Fruit fly (Drosophila melanogaster): ENCODE measurements around the gene CG43057.

CG43057 gene

DNA sequence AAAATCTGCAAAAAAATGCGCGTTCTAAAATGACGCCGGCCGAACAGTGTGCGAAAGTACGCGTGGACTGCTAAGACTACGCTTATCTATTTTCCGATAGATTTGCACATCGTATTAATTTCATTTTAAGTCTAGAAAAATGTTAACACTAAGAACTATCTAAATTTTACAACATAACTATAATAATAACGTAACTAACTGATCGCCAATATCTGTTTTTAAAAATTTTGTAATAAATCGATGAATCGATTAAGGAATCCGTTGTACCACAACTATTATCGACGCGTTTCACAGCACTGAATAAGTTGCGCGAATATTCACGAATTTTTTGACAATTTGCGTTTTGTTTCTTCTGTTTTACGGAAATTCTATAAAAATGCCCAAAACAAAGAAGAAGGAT lies 32.7 kb downstream of the CG43057 start, which contains the start of gene Ssb-c31a (continued):
- peak; percentile 58 for TF ChIP-seq Mad (GFP tag; optimal IDR thresholded peaks at IDR 0.05)
- peak; percentile 13 for TF ChIP-seq CG17186 (GFP tag; optimal IDR thresholded peaks at IDR 0.05)
- no peak for TF ChIP-seq gcm2 (GFP tag; optimal IDR thresholded peaks at IDR 0.05)

DNA sequence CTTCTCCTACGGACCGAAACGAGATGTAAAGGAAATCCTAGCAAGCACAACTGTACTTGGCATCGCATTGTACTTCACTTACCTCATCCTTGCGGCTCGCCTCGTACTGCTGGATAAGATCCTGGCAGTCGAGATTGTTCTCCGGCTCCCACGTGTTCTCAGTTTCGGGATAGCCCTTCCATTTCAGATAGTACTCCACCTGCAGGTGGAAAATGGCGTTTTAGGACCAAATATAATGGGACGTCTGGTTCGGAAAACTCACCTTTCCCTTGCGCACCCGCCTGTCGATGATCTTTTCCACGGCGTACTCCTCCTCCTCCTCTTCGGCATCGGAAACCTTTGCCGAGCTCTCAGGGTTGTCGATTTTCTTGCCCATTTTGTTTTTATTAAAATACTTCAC lies 33.3 kb downstream of the CG43057 start:
- 0 out of 2 replicates have a peak, but pooled peaks have one; percentile 2 for TF ChIP-seq Nf-YA (GFP tag; IDR thresholded peaks at IDR 0.05)
- TF ChIP-seq pita (GFP tag; optimal IDR thresholded peaks at IDR 0.05) = no peak
- TF ChIP-seq zfh1 (GFP tag; IDR thresholded peaks at IDR 0.05) = 0 out of 3 replicates have a peak, but pooled peaks have one; percentile 11
- TF ChIP-seq CTCF (GFP tag; optimal IDR thresholded peaks at IDR 0.05) = peak; percentile 66
- TF ChIP-seq D (optimal IDR thresholded peaks at IDR 0.05) = peak; percentile 19
- TF ChIP-seq D (GFP tag; optimal IDR thresholded peaks at IDR 0.05) = no peak
- TF ChIP-seq CG18599 (GFP tag; optimal IDR thresholded peaks at IDR 0.05) = no peak

DNA sequence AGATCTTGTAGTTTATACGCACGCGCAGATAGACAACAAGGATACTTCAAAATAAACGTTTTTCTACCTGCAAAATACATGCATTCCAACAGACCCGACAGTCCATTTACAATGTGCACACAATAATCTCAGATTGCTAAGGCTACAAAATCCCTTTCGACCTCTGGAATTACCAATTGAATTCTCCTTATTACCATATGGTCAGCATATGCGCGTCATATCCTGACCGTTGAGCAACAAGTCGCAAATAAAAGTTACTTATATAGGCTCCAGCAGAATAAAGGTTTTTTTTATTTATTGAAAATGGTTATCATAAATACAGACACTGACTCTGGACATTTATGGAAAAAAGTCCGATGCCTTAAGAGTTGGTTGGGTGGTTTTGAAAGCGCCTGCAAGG lies 34.4 kb downstream of the CG43057 start:
- TF ChIP-seq CG12942 (GFP tag; optimal IDR thresholded peaks at IDR 0.05) (no peak), CG15479 (GFP tag; optimal IDR thresholded peaks at IDR 0.05) (peak; percentile 21), twi (tag; optimal IDR thresholded peaks at IDR 0.05) (peak; percentile 95)

DNA sequence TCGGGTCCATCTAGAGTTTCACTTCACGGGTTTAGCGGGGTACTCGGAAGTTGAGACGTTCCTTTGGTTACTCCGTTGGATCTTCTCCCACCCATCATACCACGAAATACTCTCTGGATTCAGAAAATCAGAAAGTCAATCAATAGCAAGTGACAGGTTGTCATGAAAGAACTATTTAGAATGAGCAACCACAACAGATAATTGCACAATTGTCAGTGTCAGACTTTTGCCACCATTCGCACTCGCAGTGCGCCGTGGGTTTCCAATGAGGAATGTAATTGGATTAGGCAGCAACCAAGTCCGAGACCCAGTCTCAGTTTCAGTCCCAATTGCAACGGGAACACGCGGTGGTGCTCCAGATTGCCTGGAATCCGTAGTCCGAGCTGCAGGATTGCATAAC lies 37.9 kb downstream of the CG43057 start, which contains the start of gene CG8419:
CG8419 (plus strand) TSS at position 301 of the 400 bp plus-strand sequence.
- TF ChIP-seq CG16863 (GFP tag; optimal IDR thresholded peaks at IDR 0.05) (no peak), CG1024 (GFP tag; IDR thresholded peaks at IDR 0.05) (no peak), NfI (GFP tag; optimal IDR thresholded peaks at IDR 0.05) (no peak), Lim3 (GFP tag; IDR thresholded peaks at IDR 0.05) (0 out of 2 replicates have a peak, but pooled peaks have one; percentile 10), CG4424 (GFP tag; optimal IDR thresholded peaks at IDR 0.05) (no peak), CG4328 (GFP tag; optimal IDR thresholded peaks at IDR 0.05) (no peak), Pdp1 (GFP tag; optimal IDR thresholded peaks at IDR 0.05) (peak in 1 of 2 experiments; percentile 24)

DNA sequence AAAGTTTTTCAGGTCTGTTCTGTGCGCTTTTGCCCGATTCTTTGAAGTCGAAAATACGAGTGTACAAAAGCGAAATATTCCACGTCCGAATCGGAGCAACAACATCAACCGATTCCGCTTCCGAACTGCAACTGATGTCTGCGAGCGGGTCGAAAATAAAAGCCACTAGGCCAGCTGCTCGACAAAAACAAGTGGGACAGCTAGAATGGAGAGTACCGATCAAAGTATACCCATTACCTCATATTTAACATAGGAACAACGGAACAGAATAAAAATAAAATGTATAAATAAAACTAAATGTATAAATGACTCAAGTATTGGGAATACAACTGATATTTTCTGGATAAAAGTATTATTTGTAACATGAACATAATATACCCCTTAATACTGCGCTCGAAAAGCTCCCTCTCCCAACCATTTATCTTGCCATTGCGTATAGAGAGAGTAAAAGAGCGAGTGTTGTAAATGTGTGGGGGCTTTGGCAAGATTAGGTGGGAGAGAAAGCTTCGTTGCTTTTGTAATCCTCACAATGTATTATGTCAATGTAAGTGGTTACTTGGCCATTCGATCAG lies 38.7 kb downstream of the CG43057 start, which contains the start of gene SLC5A11:
SLC5A11 (minus strand) TSS at position 137 of the 572 bp plus-strand sequence.
- TF ChIP-seq bsh (GFP tag; optimal IDR thresholded peaks at IDR 0.05) (peak; percentile 95 to 100), kay (GFP tag; optimal IDR thresholded peaks at IDR 0.05) (peak; percentile 82), stc (GFP tag; IDR thresholded peaks at IDR 0.05) (peak; percentile 98), HLH54F (GFP tag; optimal IDR thresholded peaks at IDR 0.05) (peak; percentile 76), cad (GFP tag; optimal IDR thresholded peaks at IDR 0.05) (no peak), CG17361 (GFP tag; IDR thresholded peaks at IDR 0.05) (peak; percentile 95), Chrac-16 (GFP tag; optimal IDR thresholded peaks at IDR 0.05) (peak; percentile 87), ind (GFP tag; optimal IDR thresholded peaks at IDR 0.05) (peak; percentile 96), en (GFP tag; optimal IDR thresholded peaks at IDR 0.05) (no peak), CG1792 (GFP tag; optimal IDR thresholded peaks at IDR 0.05) (peak; percentile 98), emc (GFP tag; optimal IDR thresholded peaks at IDR 0.05) (peak; percentile 98), Dll (GFP tag; IDR thresholded peaks at IDR 0.05; ENCODE audit: partially characterized antibody) (no peak), YL-1 (GFP tag; optimal IDR thresholded peaks at IDR 0.05) (peak; percentile 98), pho (GFP tag; optimal IDR thresholded peaks at IDR 0.05) (peak; percentile 52), CG14710 (tag; optimal IDR thresholded peaks at IDR 0.05) (peak; percentile 88), ftz-f1 (GFP tag; optimal IDR thresholded peaks at IDR 0.05) (no peak), CG11247 (GFP tag; IDR thresholded peaks at IDR 0.05) (peak; percentile 96), CG2678 (tag; optimal IDR thresholded peaks at IDR 0.05) (peak; percentile 99), CG18764 (GFP tag; optimal IDR thresholded peaks at IDR 0.05) (peak; percentile 88), tx (GFP tag; optimal IDR thresholded peaks at IDR 0.05) (peak; percentile 79), dan (GFP tag; IDR thresholded peaks at IDR 0.05) (peak; percentile 49), slou (GFP tag; optimal IDR thresholded peaks at IDR 0.05) (peak; percentile 100), Drgx (GFP tag; IDR thresholded peaks at IDR 0.05) (peak; percentile 98), CG1647 (GFP tag; optimal IDR thresholded peaks at IDR 0.05) (peak; percentile 99), CG32772 (GFP tag; IDR thresholded peaks at IDR 0.05) (peak; percentile 95), sd (tag; optimal IDR thresholded peaks at IDR 0.05) (peak; percentile 99)

All from whole organism, embryonic.